Fruit fly (Drosophila melanogaster) ovary, adult (tissue): Measurements from ENCODE around the gene CG10352.

ENCODE experiments used
- CG17801 ChIP-seq: fragments of 200-800 bp; optimal IDR thresholded peaks from 2 replicates; lab custom pipeline; 2019; ENCODE audit warnings: missing biosample characterization, mild to moderate bottlenecking, missing genetic modification characterization, moderate library complexity; ENCODE audit not compliant: partially characterized antibody

CG10352 gene

dm6 chrX:11888142-11888541, 11.2 kb upstream of the CG10352 start, which contains the start of gene CG1840:
CG1840 (plus strand) TSS chrX:11888352.
- TF ChIP-seq CG17801 (GFP tag; lab: Kevin White, UChicago): peak; percentile 33

dm6 chrX:11886976-11887375, 10.0 kb upstream of the CG10352 start, which contains the start of the genes CG10353 and SelG:
CG10353 (minus strand) TSS chrX:11887162.
SelG (plus strand) TSS chrX:11887284.
- peak; percentile 71 for TF ChIP-seq CG17801 (GFP tag; lab: Kevin White, UChicago)

dm6 chrX:11885356-11885755, 8.4 kb upstream of the CG10352 start:
- TF ChIP-seq CG17801 (GFP tag; lab: Kevin White, UChicago): no peak

DNA sequence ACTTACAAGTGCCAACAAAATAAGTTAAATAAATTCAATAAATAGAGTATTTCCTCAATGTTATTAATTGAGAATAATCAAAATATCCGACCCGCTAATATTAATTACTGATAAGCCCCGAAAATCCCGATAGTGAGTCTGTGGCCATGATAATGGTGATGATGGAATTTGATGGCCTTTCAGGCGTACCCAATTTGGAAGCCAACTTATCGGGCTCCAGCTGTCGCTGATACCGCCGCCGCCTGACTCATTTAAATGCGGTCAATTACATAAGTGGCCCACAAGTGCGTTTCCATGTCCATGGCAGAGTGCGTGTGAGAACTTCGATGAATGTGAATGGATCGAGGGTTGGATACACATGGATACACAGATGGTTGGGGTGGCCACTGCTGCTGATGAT, 7.2 kb upstream of the CG10352 start:
- no peak for TF ChIP-seq CG17801 (GFP tag; lab: Kevin White, UChicago)

- TF ChIP-seq CG17801 (GFP tag; lab: Kevin White, UChicago): peak; percentile 13
These were observed 5.5 kb upstream of the CG10352 start for dm6 chrX:11882447-11882846.

DNA sequence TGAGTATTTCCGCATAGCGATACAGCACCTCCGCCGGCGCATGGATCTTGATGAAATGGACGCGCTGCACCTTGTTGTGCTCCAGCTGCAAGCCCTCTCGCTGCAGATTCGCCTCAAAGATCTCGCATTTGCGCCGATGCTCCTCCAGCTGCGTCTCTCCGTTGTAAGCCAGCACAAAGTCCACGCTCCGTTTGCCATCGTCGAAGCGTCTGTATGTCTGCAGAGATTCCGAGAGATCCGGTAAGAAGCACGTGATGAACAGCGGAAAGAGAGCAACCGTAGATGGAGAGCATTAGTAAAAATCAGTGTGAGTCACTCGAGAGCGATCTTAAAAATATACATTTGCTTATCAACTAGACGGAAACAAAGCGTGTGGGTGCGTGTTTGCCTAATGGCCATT, 4.7 kb upstream of the CG10352 start:
- TF ChIP-seq CG17801 (GFP tag; lab: Kevin White, UChicago): no peak

dm6 chrX:11875146-11875830, 1.7 kb downstream of the CG10352 start:
- TF ChIP-seq CG17801 (GFP tag; lab: Kevin White, UChicago): peak; percentile 3

- TF ChIP-seq CG17801 (GFP tag; lab: Kevin White, UChicago): no peak
These were observed 3.9 kb downstream of the CG10352 start, which contains the start of gene CG15739 for dm6 chrX:11873116-11873515. CG15739 (plus strand) TSS chrX:11873319.

dm6 chrX:11872517-11872916, 4.5 kb downstream of the CG10352 start, which contains the start of gene BORCS5:
BORCS5 (minus strand) TSS chrX:11872779.
- TF ChIP-seq CG17801 (GFP tag; lab: Kevin White, UChicago): no peak

dm6 chrX:11868866-11869265, 8.1 kb downstream of the CG10352 start, which contains the start of the genes Nrd1 and CG1847:
Nrd1 (minus strand) TSS chrX:11868893.
CG1847 (plus strand) TSS chrX:11869170.
- no peak for TF ChIP-seq CG17801 (GFP tag; lab: Kevin White, UChicago)

dm6 chrX:11858439-11858813, 18.5 kb downstream of the CG10352 start:
- TF ChIP-seq CG17801 (GFP tag; lab: Kevin White, UChicago): no peak

DNA sequence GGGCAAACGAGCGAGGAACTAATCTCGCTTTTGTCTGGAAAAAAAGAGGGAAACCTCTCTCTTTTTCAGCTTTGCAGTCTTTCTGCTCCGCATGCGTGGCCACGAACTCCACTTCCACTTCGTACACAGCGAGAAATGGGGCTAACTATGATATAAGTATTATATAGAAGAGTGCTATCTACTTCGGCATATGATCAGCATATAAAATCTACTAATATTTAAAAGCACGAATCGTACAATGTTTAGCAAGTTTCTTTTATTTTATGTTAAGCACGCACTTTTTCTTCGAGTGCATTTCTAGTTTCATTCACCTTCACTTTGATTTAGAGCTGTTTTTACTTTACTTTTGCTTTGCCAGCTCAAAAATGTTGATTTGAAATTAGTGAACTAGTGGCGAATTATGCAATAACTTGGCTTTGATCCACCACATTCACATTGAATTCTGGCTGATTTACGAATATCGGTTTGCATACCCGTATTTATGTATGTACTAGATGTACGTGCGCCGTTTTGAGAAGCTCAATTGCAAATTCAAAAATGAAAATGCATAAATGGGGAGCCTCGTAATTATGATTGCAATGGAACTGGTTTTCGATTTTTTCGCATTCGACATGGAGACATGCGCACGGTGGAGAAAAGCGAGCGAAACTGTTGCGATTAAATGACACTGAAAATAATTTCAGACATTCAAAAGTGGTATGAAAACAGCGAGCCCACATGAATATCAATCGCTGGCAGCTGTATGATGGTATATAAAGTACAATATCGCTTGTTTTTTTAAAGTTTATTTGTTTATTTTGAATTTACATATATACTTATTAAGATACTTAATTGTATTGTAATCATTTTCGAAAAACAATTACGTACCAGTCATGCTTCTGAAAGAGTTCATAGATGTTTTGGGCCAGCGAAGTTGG, 19.2 kb downstream of the CG10352 start:
- peak; percentile 93 for TF ChIP-seq CG17801 (GFP tag; lab: Kevin White, UChicago)

- no peak for TF ChIP-seq CG17801 (GFP tag; lab: Kevin White, UChicago)
These were observed 20.1 kb downstream of the CG10352 start for dm6 chrX:11856867-11857266.

- TF ChIP-seq CG17801 (GFP tag; lab: Kevin White, UChicago): no peak
These were observed 21.0 kb downstream of the CG10352 start for dm6 chrX:11855950-11856349.

- peak; percentile 69 for TF ChIP-seq CG17801 (GFP tag; lab: Kevin White, UChicago)
These were observed 22.1 kb downstream of the CG10352 start, which contains the start of the genes CG10347 and ATP7 for dm6 chrX:11854758-11855465. CG10347 (minus strand) TSS chrX:11854931. ATP7 (plus strand) TSS chrX:11855022.
